Fruit fly (Drosophila melanogaster) whole organism, embryonic: ENCODE measurements around the gene CG31122.

ENCODE experiments used
- Antp ChIP-seq: fragments of 200-800 bp; sonication (Bioruptor generic); optimal IDR thresholded peaks from 3 replicates; lab custom pipeline; 2016; ENCODE audit warnings: missing biosample characterization, missing genetic modification characterization
- Awh ChIP-seq: fragments of 200-800 bp; sonication (Bioruptor generic); IDR thresholded peaks from 2 replicates; pipeline ENCODE4, ENCODE4 v1.3.6; 2022; ENCODE audit warnings: missing biosample characterization, missing genetic modification characterization
- B-H1 ChIP-seq: fragments of 200-800 bp; sonication (Bioruptor generic); IDR thresholded peaks from 3 replicates; pipeline ENCODE4 v1.3.6; 2022; ENCODE audit warnings: missing biosample characterization, missing genetic modification characterization
- Bgb ChIP-seq: fragments of 200-800 bp; sonication (Bioruptor generic); IDR thresholded peaks from 2 replicates; pipeline ENCODE4 v1.3.6; 2022; ENCODE audit warnings: missing biosample characterization, missing genetic modification characterization; ENCODE audit not compliant: partially characterized antibody
- CG10267 ChIP-seq: fragments of 200-800 bp; sonication (Bioruptor generic); optimal IDR thresholded peaks from 2 replicates; lab custom pipeline; 2018; ENCODE audit warnings: missing biosample characterization, mild to moderate bottlenecking, missing genetic modification characterization, moderate library complexity
- CG12155 ChIP-seq: fragments of 200-800 bp; sonication (Bioruptor generic); optimal IDR thresholded peaks from 3 replicates; lab custom pipeline; 2016; ENCODE audit warnings: missing biosample characterization, missing genetic modification characterization
- CG12391 ChIP-seq: fragments of 200-800 bp; sonication (Bioruptor generic); optimal IDR thresholded peaks from 3 replicates; lab custom pipeline; 2018; ENCODE audit warnings: missing biosample characterization, mild to moderate bottlenecking, missing genetic modification characterization, moderate library complexity
- CG17802 ChIP-seq: fragments of 200-800 bp; sonication (Bioruptor generic); optimal IDR thresholded peaks from 2 replicates; lab custom pipeline; 2018; ENCODE audit warnings: missing biosample characterization, mild to moderate bottlenecking, missing genetic modification characterization, moderate library complexity
- CG17829 ChIP-seq: fragments of 200-800 bp; optimal IDR thresholded peaks from 2 replicates; lab custom pipeline; 2019; ENCODE audit warnings: missing biosample characterization, mild to moderate bottlenecking, missing genetic modification characterization, moderate library complexity
- CG18011 ChIP-seq: fragments of 200-800 bp; sonication (Bioruptor generic); optimal IDR thresholded peaks from 2 replicates; lab custom pipeline; 2017; ENCODE audit warnings: missing biosample characterization, missing genetic modification characterization, mild to moderate bottlenecking, moderate library complexity, missing genotype
- CG2120 ChIP-seq: fragments of 200-800 bp; sonication (Bioruptor generic); optimal IDR thresholded peaks from 3 replicates; lab custom pipeline; 2016; ENCODE audit warnings: missing biosample characterization, missing genetic modification characterization
- CG4424 ChIP-seq: fragments of 200-800 bp; sonication (Bioruptor generic); optimal IDR thresholded peaks from 3 replicates; lab custom pipeline; 2016; ENCODE audit warnings: missing biosample characterization, missing genetic modification characterization
- CG4617 ChIP-seq: fragments of 200-800 bp; sonication (Bioruptor generic); optimal IDR thresholded peaks from 3 replicates; lab custom pipeline; 2016; ENCODE audit warnings: missing biosample characterization, missing genetic modification characterization, borderline replicate concordance
- CG7745 ChIP-seq: fragments of 200-800 bp; sonication (Bioruptor generic); optimal IDR thresholded peaks from 2 replicates; lab custom pipeline; 2018; ENCODE audit warnings: missing biosample characterization, mild to moderate bottlenecking, missing genetic modification characterization, moderate library complexity
- CG7839 ChIP-seq: fragments of 200-800 bp; sonication (Bioruptor generic); optimal IDR thresholded peaks from 3 replicates; lab custom pipeline; 2018; ENCODE audit warnings: missing biosample characterization, mild to moderate bottlenecking, missing genetic modification characterization, moderate library complexity
- CG8944 ChIP-seq: fragments of 200-800 bp; sonication (Bioruptor generic); optimal IDR thresholded peaks from 3 replicates; lab custom pipeline; 2016; ENCODE audit warnings: missing biosample characterization, missing genetic modification characterization
- CG9609 ChIP-seq: fragments of 200-800 bp; sonication (Bioruptor generic); optimal IDR thresholded peaks from 3 replicates; lab custom pipeline; 2016; ENCODE audit warnings: missing biosample characterization, missing genetic modification characterization
- Dbx ChIP-seq: fragments of 200-800 bp; sonication (Bioruptor generic); IDR thresholded peaks from 3 replicates; pipeline ENCODE4 v1.3.6; 2022; ENCODE audit warnings: missing biosample characterization, missing genetic modification characterization
- Eip74EF ChIP-seq, 2 experiments: fragments of 200-800 bp in 1 of 2; fragments of >200 bp in 1 of 2; sonication (Bioruptor generic) in 1 of 2; optimal IDR thresholded peaks; 2 replicates each; lab custom pipeline; 2017 to 2019; ENCODE audit warnings: missing biosample characterization in 2 of 2, missing genetic modification characterization in 2 of 2, mild to moderate bottlenecking in 1 of 2, moderate library complexity in 1 of 2
- MTF-1 ChIP-seq: fragments of 200-800 bp; sonication (Bioruptor generic); optimal IDR thresholded peaks from 2 replicates; lab custom pipeline; 2018; ENCODE audit warnings: missing biosample characterization, mild to moderate bottlenecking, missing genetic modification characterization, borderline replicate concordance
- Max ChIP-seq: fragments of 200-800 bp; sonication (Bioruptor generic); optimal IDR thresholded peaks from 2 replicates; lab custom pipeline; 2016; ENCODE audit warnings: missing biosample characterization, mild to moderate bottlenecking, missing genetic modification characterization
- NK7.1 ChIP-seq: fragments of 200-800 bp; sonication (Bioruptor generic); optimal IDR thresholded peaks from 3 replicates; lab custom pipeline; 2016; ENCODE audit warnings: missing biosample characterization, missing genetic modification characterization
- Pdp1 ChIP-seq, 2 experiments: fragments of 200-800 bp; sonication (Bioruptor generic); optimal IDR thresholded peaks; 3 replicates each; lab custom pipeline; 2016; ENCODE audit warnings: missing biosample characterization in 2 of 2, missing genetic modification characterization in 2 of 2, mild to moderate bottlenecking in 1 of 2, moderate library complexity in 1 of 2
- ac ChIP-seq: fragments of 200-800 bp; sonication (Bioruptor generic); optimal IDR thresholded peaks from 3 replicates; lab custom pipeline; 2017; ENCODE audit warnings: missing biosample characterization, mild to moderate bottlenecking, missing genetic modification characterization
- bab2 ChIP-seq: fragments of 200-800 bp; sonication (Bioruptor generic); optimal IDR thresholded peaks from 2 replicates; lab custom pipeline; 2016; ENCODE audit warnings: missing biosample characterization, missing genetic modification characterization
- chif ChIP-seq, 2 experiments: fragments of 200-800 bp; sonication (Bioruptor generic); optimal IDR thresholded peaks; 3 replicates each; lab custom pipeline; 2016; ENCODE audit warnings: missing biosample characterization in 2 of 2, missing genetic modification characterization in 2 of 2
- ci ChIP-seq: fragments of 200-800 bp; sonication (Bioruptor generic); IDR thresholded peaks from 3 replicates; pipeline ENCODE4 v1.3.6; 2022; ENCODE audit warnings: missing biosample characterization, missing genetic modification characterization
- crc ChIP-seq: fragments of 200-800 bp; sonication (Bioruptor generic); optimal IDR thresholded peaks from 2 replicates; lab custom pipeline; 2016; ENCODE audit warnings: missing biosample characterization, missing genetic modification characterization
- crp ChIP-seq, 2 experiments: fragments of 200-800 bp; sonication (Bioruptor generic); optimal IDR thresholded peaks; 2 replicates in 1 of 2; 3 replicates in 1 of 2; lab custom pipeline; 2017; ENCODE audit warnings: missing biosample characterization in 2 of 2, missing genetic modification characterization in 2 of 2, mild to moderate bottlenecking in 1 of 2, moderate library complexity in 1 of 2
- dati ChIP-seq: fragments of 200-800 bp; sonication (Bioruptor generic); IDR thresholded peaks from 2 replicates; pipeline ENCODE4 v1.3.6; 2022; ENCODE audit warnings: missing biosample characterization, missing genetic modification characterization
- gem ChIP-seq: fragments of 200-800 bp; sonication (Bioruptor generic); optimal IDR thresholded peaks from 2 replicates; lab custom pipeline; 2019; ENCODE audit warnings: missing biosample characterization, mild to moderate bottlenecking, missing genetic modification characterization, moderate library complexity
- hth ChIP-seq: fragments of >200 bp; optimal IDR thresholded peaks from 2 replicates; lab custom pipeline; 2017; ENCODE audit warnings: inconsistent platforms
- kni ChIP-seq: fragments of 200-800 bp; sonication (Bioruptor generic); optimal IDR thresholded peaks from 3 replicates; lab custom pipeline; 2017; ENCODE audit warnings: mild to moderate bottlenecking, missing biosample characterization, missing genetic modification reagents, missing genetic modification characterization
- org-1 ChIP-seq: fragments of 200-800 bp; sonication (Bioruptor generic); optimal IDR thresholded peaks from 2 replicates; lab custom pipeline; 2017; ENCODE audit warnings: missing biosample characterization, missing genetic modification characterization
- pzg ChIP-seq: fragments of 200-800 bp; sonication (Bioruptor generic); optimal IDR thresholded peaks from 3 replicates; lab custom pipeline; 2018; ENCODE audit warnings: missing biosample characterization, mild to moderate bottlenecking, missing genetic modification characterization, moderate library complexity
- run ChIP-seq: fragments of 200-800 bp; sonication (Bioruptor generic); optimal IDR thresholded peaks from 3 replicates; lab custom pipeline; 2018; ENCODE audit warnings: missing biosample characterization, mild to moderate bottlenecking, missing genetic modification characterization
- sug ChIP-seq: fragments of 200-800 bp; optimal IDR thresholded peaks from 2 replicates; lab custom pipeline; 2019; ENCODE audit warnings: missing biosample characterization, mild to moderate bottlenecking, missing genetic modification characterization, moderate library complexity
- twi ChIP-seq: fragments of 200-800 bp; optimal IDR thresholded peaks from 2 replicates; lab custom pipeline; 2019; ENCODE audit warnings: missing biosample characterization, mild to moderate bottlenecking, missing genetic modification characterization, moderate library complexity
- zen ChIP-seq: fragments of 200-800 bp; sonication (Bioruptor generic); optimal IDR thresholded peaks from 3 replicates; lab custom pipeline; 2018; ENCODE audit warnings: missing biosample characterization, mild to moderate bottlenecking, missing genetic modification characterization, moderate library complexity

Gene CG31122

DNA sequence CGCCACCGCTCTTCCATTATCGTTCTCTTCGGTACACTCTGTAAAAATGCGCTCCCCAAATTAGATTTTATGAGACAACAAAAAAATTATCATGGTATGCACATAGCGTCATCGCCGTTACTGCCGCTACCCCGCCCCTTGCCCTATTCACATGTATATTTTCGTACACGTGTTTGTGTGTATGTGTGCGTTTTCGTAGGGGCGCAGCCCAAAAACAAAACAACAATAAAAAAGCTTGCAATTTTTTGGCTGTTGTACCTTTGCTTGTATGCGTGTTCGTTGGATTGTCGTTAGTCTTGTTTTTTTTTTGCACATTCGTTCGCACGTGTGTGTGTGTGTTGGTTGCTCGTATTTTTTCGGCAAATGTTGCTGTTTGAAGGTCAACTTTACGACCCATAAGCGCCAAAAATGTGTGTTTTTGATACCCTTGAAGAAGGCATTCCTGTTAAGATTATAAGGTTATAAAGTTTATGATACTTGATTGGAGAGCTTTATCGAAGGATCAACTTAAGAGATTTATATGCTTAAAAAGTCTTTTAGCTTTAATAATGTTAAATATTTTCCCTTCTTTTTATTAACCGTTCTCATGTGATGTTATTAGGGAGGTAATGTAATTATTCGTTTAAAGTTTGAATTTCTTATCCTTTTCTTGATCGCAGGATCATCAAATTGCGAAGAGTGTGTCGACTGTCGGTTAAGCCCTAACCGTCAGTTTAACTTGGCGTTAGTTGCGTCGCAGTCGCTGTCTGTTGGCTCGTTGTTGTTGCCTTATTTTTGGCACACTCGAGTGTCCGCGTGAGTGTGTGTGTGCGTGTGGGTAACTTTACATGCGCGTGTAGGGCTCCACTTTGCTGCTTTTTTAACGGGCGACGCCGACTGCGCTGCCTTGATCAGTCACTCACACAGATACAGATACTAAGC, 35.6 kb upstream of the CG31122 start (continued):
- TF ChIP-seq ci (GFP tag; lab: Robert Waterston, UW) (no peak), CG7745 (tag; lab: Kevin White, UChicago) (no peak), Eip74EF (GFP tag; optimal IDR thresholded peaks at IDR 0.05; lab: Kevin White, UChicago) (no peak), ac (GFP tag; lab: Kevin White, UChicago) (no peak), org-1 (GFP tag; lab: Kevin White, UChicago) (peak; percentile 21), hth (no peak), CG12391 (tag; lab: Kevin White, UChicago) (no peak), run (tag; lab: Kevin White, UChicago) (no peak), Bgb (GFP tag; lab: Robert Waterston, UW) (no peak), CG12155 (GFP tag; lab: Kevin White, UChicago) (peak; percentile 59), CG18011 (GFP tag; lab: Kevin White, UChicago) (no peak), dati (GFP tag; lab: Robert Waterston, UW) (no peak), crc (GFP tag; lab: Kevin White, UChicago) (no peak), Dbx (GFP tag; lab: Robert Waterston, UW) (peak; percentile 38; the same call in 1 of the 3 replicates), CG8944 (GFP tag; lab: Kevin White, UChicago) (no peak), gem (tag; lab: Kevin White, UChicago) (peak; percentile 52), kni (no peak), Pdp1 (GFP tag; optimal IDR thresholded peaks at IDR 0.05; lab: Kevin White, UChicago) (no peak), MTF-1 (GFP tag; lab: Kevin White, UChicago) (no peak), pzg (no peak), Antp (GFP tag; lab: Kevin White, UChicago) (no peak), zen (tag; lab: Kevin White, UChicago) (no peak), CG4424 (no peak), CG10267 (tag; lab: Kevin White, UChicago) (no peak), chif (GFP tag; optimal IDR thresholded peaks at IDR 0.05; lab: Kevin White, UChicago) (no peak), CG9609 (no peak), CG17802 (no peak), Awh (no peak), NK7.1 (GFP tag; lab: Kevin White, UChicago) (no peak), twi (no peak), CG7839 (tag; lab: Kevin White, UChicago) (peak; percentile 52), crp (GFP tag; optimal IDR thresholded peaks at IDR 0.05; lab: Kevin White, UChicago) (no peak), CG2120 (GFP tag; lab: Kevin White, UChicago) (peak; percentile 87), bab2 (GFP tag; lab: Kevin White, UChicago) (no peak), sug (tag; lab: Kevin White, UChicago) (no peak), CG4617 (GFP tag; lab: Kevin White, UChicago) (no peak), Max (no peak), B-H1 (GFP tag; lab: Robert Waterston, UW) (no peak), CG17829 (tag; lab: Kevin White, UChicago) (no peak)
